Worm (Caenorhabditis elegans) whole organism, late embryonic: ENCODE data around the gene M05D6.3.

Experiments
- K09A11.1 ChIP-seq: sonication (generic microtip); optimal IDR thresholded peaks from 2 replicates; lab custom pipeline; 2017; ENCODE audit warnings: antibody characterized with exemption, mild to moderate bottlenecking, missing genetic modification characterization, missing compliant biosample characterization; ENCODE audit not compliant: insufficient read depth
- T23F11.4 ChIP-seq: fragments of 200-800 bp; sonication (Bioruptor generic); optimal IDR thresholded peaks from 2 replicates; lab custom pipeline; 2018; ENCODE audit warnings: mild to moderate bottlenecking, missing genetic modification characterization, missing compliant biosample characterization
- ahr-1 ChIP-seq: sonication (generic microtip); optimal IDR thresholded peaks from 2 replicates; lab custom pipeline; 2016; ENCODE audit warnings: missing genetic modification characterization, missing compliant biosample characterization
- ceh-14 ChIP-seq: sonication (generic microtip); optimal IDR thresholded peaks from 2 replicates; lab custom pipeline; 2016; ENCODE audit warnings: missing genotype, missing genetic modification characterization, missing compliant biosample characterization
- ceh-19 ChIP-seq: fragments of 200-800 bp; sonication (Bioruptor generic); optimal IDR thresholded peaks from 2 replicates; lab custom pipeline; 2018; ENCODE audit warnings: mild to moderate bottlenecking, missing genetic modification characterization, missing compliant biosample characterization
- ceh-31 ChIP-seq: sonication (generic microtip); optimal IDR thresholded peaks from 2 replicates; lab custom pipeline; 2016; ENCODE audit warnings: missing genetic modification characterization, missing compliant biosample characterization
- ceh-34 ChIP-seq: sonication (generic microtip); optimal IDR thresholded peaks from 2 replicates; lab custom pipeline; 2016; ENCODE audit warnings: mild to moderate bottlenecking, missing genetic modification characterization, missing compliant biosample characterization
- ceh-48 ChIP-seq: sonication (generic microtip); optimal IDR thresholded peaks from 2 replicates; lab custom pipeline; 2016; ENCODE audit warnings: missing genetic modification characterization, inconsistent platforms, missing compliant biosample characterization
- ceh-6 ChIP-seq: fragments of 200-800 bp; sonication (Bioruptor generic); optimal IDR thresholded peaks from 2 replicates; lab custom pipeline; 2018; ENCODE audit warnings: mild to moderate bottlenecking, missing genetic modification characterization, missing compliant biosample characterization
- ceh-9 ChIP-seq: sonication (generic microtip); optimal IDR thresholded peaks from 2 replicates; lab custom pipeline; 2016; ENCODE audit warnings: mild to moderate bottlenecking, missing genetic modification characterization, inconsistent platforms, missing compliant biosample characterization
- dve-1 ChIP-seq: sonication (generic microtip); optimal IDR thresholded peaks from 2 replicates; lab custom pipeline; 2017; ENCODE audit warnings: antibody characterized with exemption, mild to moderate bottlenecking, missing genetic modification characterization, missing compliant biosample characterization
- elt-2 ChIP-seq: sonication (generic microtip); optimal IDR thresholded peaks from 2 replicates; lab custom pipeline; 2016; ENCODE audit warnings: missing genetic modification reagents, missing genetic modification characterization, missing compliant biosample characterization
- ets-4 ChIP-seq: sonication (generic microtip); optimal IDR thresholded peaks from 2 replicates; lab custom pipeline; 2016; ENCODE audit warnings: missing genetic modification characterization, missing compliant biosample characterization
- eyg-1 ChIP-seq: sonication (generic microtip); optimal IDR thresholded peaks from 2 replicates; lab custom pipeline; 2016; ENCODE audit warnings: missing genotype, missing genetic modification characterization, missing compliant biosample characterization
- fkh-10 ChIP-seq: fragments of 150-350 bp; optimal IDR thresholded peaks from 2 replicates; lab custom pipeline; 2014; ENCODE audit warnings: missing biosample characterization, missing genetic modification reagents, missing genetic modification characterization
- fkh-6 ChIP-seq: sonication (generic microtip); optimal IDR thresholded peaks from 2 replicates; lab custom pipeline; 2016; ENCODE audit warnings: missing genetic modification characterization, missing compliant biosample characterization
- hlh-13 ChIP-seq: fragments of 200-800 bp; sonication (Bioruptor generic); optimal IDR thresholded peaks from 2 replicates; lab custom pipeline; 2018; ENCODE audit warnings: mild to moderate bottlenecking, missing genetic modification characterization, missing compliant biosample characterization
- hlh-15 ChIP-seq: sonication (generic microtip); optimal IDR thresholded peaks from 2 replicates; lab custom pipeline; 2016; ENCODE audit warnings: missing genetic modification characterization, missing compliant biosample characterization
- hlh-8 ChIP-seq: sonication (generic microtip); optimal IDR thresholded peaks from 2 replicates; lab custom pipeline; 2016; ENCODE audit warnings: missing genotype, missing genetic modification characterization, missing compliant biosample characterization
- lim-6 ChIP-seq: sonication (generic microtip); optimal IDR thresholded peaks from 2 replicates; lab custom pipeline; 2016; ENCODE audit warnings: missing genetic modification characterization, missing compliant biosample characterization
- lin-11 ChIP-seq: fragments of 200-800 bp; sonication (Bioruptor generic); optimal IDR thresholded peaks from 2 replicates; lab custom pipeline; 2018; ENCODE audit warnings: mild to moderate bottlenecking, missing genetic modification characterization, missing compliant biosample characterization
- nhr-232 ChIP-seq: sonication (generic microtip); optimal IDR thresholded peaks from 2 replicates; lab custom pipeline; 2016; ENCODE audit warnings: missing genetic modification characterization, missing compliant biosample characterization
- odd-2 ChIP-seq: sonication (generic microtip); optimal IDR thresholded peaks from 2 replicates; lab custom pipeline; 2017; ENCODE audit warnings: antibody characterized with exemption, mild to moderate bottlenecking, missing genetic modification characterization, missing compliant biosample characterization
- pat-9 ChIP-seq: fragments of 200-800 bp; sonication (Bioruptor generic); optimal IDR thresholded peaks from 2 replicates; lab custom pipeline; 2018; ENCODE audit warnings: mild to moderate bottlenecking, missing genetic modification characterization, moderate library complexity, missing compliant biosample characterization
- pax-1 ChIP-seq: fragments of 150-350 bp; optimal IDR thresholded peaks from 2 replicates; lab custom pipeline; 2014; ENCODE audit warnings: missing biosample characterization, missing genetic modification characterization
- pha-2 ChIP-seq: sonication (generic microtip); optimal IDR thresholded peaks from 2 replicates; lab custom pipeline; 2017; ENCODE audit warnings: mild to moderate bottlenecking, missing genetic modification characterization, missing compliant biosample characterization
- pqm-1 ChIP-seq: sonication (generic microtip); optimal IDR thresholded peaks from 2 replicates; lab custom pipeline; 2016; ENCODE audit warnings: missing genetic modification characterization, missing compliant biosample characterization
- pros-1 ChIP-seq: fragments of 150-350 bp; optimal IDR thresholded peaks from 2 replicates; lab custom pipeline; 2014; ENCODE audit warnings: missing biosample characterization, missing genetic modification reagents, missing genetic modification characterization
- sdc-2 ChIP-seq: sonication (generic microtip); optimal IDR thresholded peaks from 2 replicates; lab custom pipeline; 2016; ENCODE audit warnings: missing genotype, missing genetic modification characterization, missing compliant biosample characterization
- sox-2 ChIP-seq: fragments of 200-800 bp; sonication (Bioruptor generic); IDR thresholded peaks from 2 replicates; pipeline ENCODE4 v1.3.6; 2022; ENCODE audit warnings: missing genetic modification reagents, missing genetic modification characterization, missing compliant biosample characterization
- tbx-7 ChIP-seq: sonication (generic microtip); optimal IDR thresholded peaks from 2 replicates; lab custom pipeline; 2016; ENCODE audit warnings: missing genotype, missing genetic modification characterization, missing compliant biosample characterization
- ttx-3 ChIP-seq: sonication (generic microtip); optimal IDR thresholded peaks from 2 replicates; lab custom pipeline; 2016; ENCODE audit warnings: missing genetic modification reagents, missing genetic modification characterization, missing compliant biosample characterization
- unc-3 ChIP-seq, 2 experiments: fragments of 200-800 bp in 1 of 2; sonication (Bioruptor generic) in 1 of 2; sonication (generic microtip) in 1 of 2; conservative IDR thresholded peaks in 1 of 2; optimal IDR thresholded peaks in 1 of 2; 2 replicates each; pipeline versions ENCODE4 v1.3.6 to Lab custom; 2016 to 2022; ENCODE audit warnings: missing compliant biosample characterization in 2 of 2, missing genetic modification characterization in 2 of 2, missing genetic modification reagents in 1 of 2
- unc-42 ChIP-seq: sonication (generic microtip); optimal IDR thresholded peaks from 2 replicates; lab custom pipeline; 2016; ENCODE audit warnings: missing genotype, missing genetic modification characterization, missing compliant biosample characterization
- unc-55 ChIP-seq: sonication (generic microtip); optimal IDR thresholded peaks from 2 replicates; lab custom pipeline; 2017; ENCODE audit warnings: missing biosample characterization, missing genetic modification reagents, missing genetic modification characterization
- unc-86 ChIP-seq: sonication (generic microtip); optimal IDR thresholded peaks from 2 replicates; lab custom pipeline; 2016; ENCODE audit warnings: missing genetic modification characterization, missing compliant biosample characterization
- zip-5 ChIP-seq: sonication (generic microtip); optimal IDR thresholded peaks from 2 replicates; lab custom pipeline; 2016; ENCODE audit warnings: missing genetic modification characterization, missing compliant biosample characterization
- ztf-16 ChIP-seq: sonication (generic microtip); optimal IDR thresholded peaks from 2 replicates; lab custom pipeline; 2017; ENCODE audit warnings: missing genetic modification characterization, missing compliant biosample characterization

Gene M05D6.3

ce11 chrII:8475306-8475822 is at the start of gene M05D6.3, which contains the start of gene M05D6.1:
Gene M05D6.3 (plus strand): TSS chrII:8475772.
Gene M05D6.1 (minus strand): TSS chrII:8475406.
- TF ChIP-seq pha-2 (no peak), hlh-13 (GFP tag; lab: Kevin White, UChicago) (no peak), ttx-3 (tag; lab: Kevin White, UChicago) (no peak), nhr-232 (no peak), unc-55 (GFP tag; lab: Kevin White, UChicago) (no peak), fkh-6 (no peak), pat-9 (tag; lab: Kevin White, UChicago) (no peak), sox-2 (GFP tag; lab: Robert Waterston, UW) (no peak), odd-2 (tag; lab: Kevin White, UChicago) (no peak), lin-11 (tag; lab: Kevin White, UChicago) (no peak), ceh-34 (tag; lab: Kevin White, UChicago) (no peak), ceh-48 (tag; lab: Kevin White, UChicago) (no peak), T23F11.4 (GFP tag; lab: Kevin White, UChicago) (no peak)

ce11 chrII:8428758-8428946 is 46.9 kb upstream of the M05D6.3 start, which contains the start of gene F14E5.2:
Gene F14E5.2 (minus strand): TSS chrII:8428858.
- TF ChIP-seq fkh-10 (GFP tag; lab: Kevin White, UChicago): no peak
- no peak for TF ChIP-seq ets-4 (tag; lab: Kevin White, UChicago)
- no peak for TF ChIP-seq lin-11 (tag; lab: Kevin White, UChicago)
- no peak for TF ChIP-seq ceh-31 (tag; lab: Kevin White, UChicago)
- no peak for TF ChIP-seq ceh-19
- TF ChIP-seq sox-2 (GFP tag; lab: Robert Waterston, UW): no peak
- TF ChIP-seq tbx-7 (tag; lab: Kevin White, UChicago): no peak
- no peak for TF ChIP-seq elt-2 (tag; lab: Kevin White, UChicago)
- TF ChIP-seq zip-5 (tag; lab: Kevin White, UChicago): no peak
- no peak for TF ChIP-seq ceh-9
- TF ChIP-seq fkh-6: no peak
- TF ChIP-seq K09A11.1: no peak
- TF ChIP-seq unc-3 (GFP tag; conservative IDR thresholded peaks at IDR 0.05; lab: Robert Waterston, UW): no peak
- TF ChIP-seq unc-3 (tag; optimal IDR thresholded peaks at IDR 0.05; lab: Kevin White, UChicago): no peak

DNA sequence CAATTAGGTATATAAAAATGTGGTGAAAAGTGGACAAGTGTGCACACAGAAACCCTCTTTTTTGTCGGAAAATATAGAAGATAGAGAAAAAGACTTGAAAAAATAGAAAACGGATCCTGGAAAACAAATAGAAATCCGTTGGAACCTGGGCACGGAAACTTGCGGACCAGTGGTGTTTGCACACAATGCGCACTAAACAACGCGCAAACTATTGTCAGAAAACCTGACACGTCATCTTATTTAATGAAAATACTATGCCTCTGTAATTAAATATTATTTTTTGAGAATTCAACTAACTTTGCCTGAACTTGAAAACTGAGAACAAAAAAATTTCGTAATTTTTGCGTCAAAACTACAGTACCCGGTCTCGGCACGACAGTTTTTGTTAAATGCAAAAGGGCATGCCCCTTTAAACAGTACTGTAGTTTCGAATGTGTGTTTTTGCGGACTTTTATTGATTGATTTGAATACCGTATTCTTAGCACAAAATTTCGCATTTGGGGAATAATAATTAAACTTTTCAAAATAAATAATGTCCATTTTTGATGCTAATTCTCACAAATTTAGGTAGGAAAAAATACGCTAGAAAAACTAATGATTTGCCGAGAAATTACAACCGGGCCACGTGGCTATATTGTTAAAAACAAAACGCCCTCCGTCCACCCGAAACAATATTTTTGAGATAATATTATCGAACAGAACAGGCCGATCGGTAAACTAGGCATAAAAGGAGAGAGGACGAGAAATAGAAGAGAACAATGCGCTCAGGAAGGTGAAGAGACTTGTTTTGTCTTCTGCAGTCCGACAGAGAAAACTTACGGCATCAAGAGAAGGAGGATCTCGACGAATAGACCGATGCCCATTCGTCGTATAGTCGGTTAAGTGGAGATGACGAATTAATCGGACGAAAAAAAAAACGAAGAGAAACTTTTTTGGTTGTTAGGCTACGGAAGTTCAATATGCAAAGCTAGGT is 46.3 kb upstream of the M05D6.3 start:
- no peak for TF ChIP-seq pros-1
- no peak for TF ChIP-seq ceh-9
- TF ChIP-seq eyg-1 (tag; lab: Kevin White, UChicago): no peak
- no peak for TF ChIP-seq unc-86 (tag; lab: Kevin White, UChicago)
- TF ChIP-seq sox-2 (GFP tag; lab: Robert Waterston, UW): no peak
- no peak for TF ChIP-seq hlh-15 (tag; lab: Kevin White, UChicago)
- no peak for TF ChIP-seq nhr-232
- TF ChIP-seq pat-9 (tag; lab: Kevin White, UChicago): no peak
- TF ChIP-seq ceh-6 (GFP tag; lab: Kevin White, UChicago): no peak
- no peak for TF ChIP-seq ahr-1 (tag; lab: Kevin White, UChicago)
- no peak for TF ChIP-seq ztf-16
- no peak for TF ChIP-seq ceh-14 (tag; lab: Kevin White, UChicago)
- TF ChIP-seq hlh-8 (tag; lab: Kevin White, UChicago): no peak

DNA sequence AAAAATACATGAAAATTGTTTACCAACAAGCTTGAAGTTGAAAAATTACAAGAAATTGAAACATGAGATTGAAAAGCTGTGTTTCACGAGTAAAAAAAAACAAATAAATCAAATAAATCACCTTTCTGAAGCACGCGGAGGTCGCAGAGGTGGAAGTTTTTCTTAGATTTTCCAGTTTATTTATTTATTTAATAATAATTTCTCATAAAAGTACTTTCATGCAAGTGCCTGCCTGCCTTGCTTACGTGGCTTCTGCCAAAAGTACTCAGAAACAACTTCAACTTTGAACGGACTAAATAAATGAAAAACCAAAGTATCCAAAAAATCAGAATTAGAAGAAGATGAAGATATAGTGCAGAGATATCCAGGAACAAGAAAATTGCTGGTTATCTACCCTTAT is 43.6 kb upstream of the M05D6.3 start, which contains the start of gene acp-2:
TSS of gene acp-2 (minus strand) at position 101 of the 400 bp plus-strand sequence.
- TF ChIP-seq pqm-1 (tag; lab: Kevin White, UChicago) (no peak), unc-42 (tag; lab: Kevin White, UChicago) (no peak), ceh-6 (GFP tag; lab: Kevin White, UChicago) (no peak), unc-86 (tag; lab: Kevin White, UChicago) (no peak), dve-1 (tag; lab: Kevin White, UChicago) (no peak), unc-3 (GFP tag; conservative IDR thresholded peaks at IDR 0.05; lab: Robert Waterston, UW) (no peak), unc-3 (tag; optimal IDR thresholded peaks at IDR 0.05; lab: Kevin White, UChicago) (no peak), pax-1 (tag; lab: Kevin White, UChicago) (no peak), lim-6 (no peak), ahr-1 (tag; lab: Kevin White, UChicago) (no peak), ceh-14 (tag; lab: Kevin White, UChicago) (no peak), sdc-2 (no peak)
